Worm (Caenorhabditis elegans): ENCODE data around the gene best-18.

ce11 chrIII:10248441-10249137 is 36.4 kb downstream of the best-18 start, which contains the start of the genes div-1 and cor-1:
- no peak for TF ChIP-seq dao-5 (tag; optimal IDR thresholded peaks at IDR 0.05)
- TF ChIP-seq him-1 (tag; optimal IDR thresholded peaks at IDR 0.05): no peak
- TF ChIP-seq W03F9.2 (tag; optimal IDR thresholded peaks at IDR 0.05): no peak
